Fruit fly (Drosophila melanogaster) whole organism, larva: ENCODE measurements around the gene CG7271.
A peak's percentile ranks its signal among the peaks of the same experiment; 100 is the strongest.

ENCODE experiments used
- noc ChIP-seq: fragments of 200-800 bp; sonication (Bioruptor generic); optimal IDR thresholded peaks from 3 replicates; lab custom pipeline; 2019; ENCODE audit warnings: missing biosample characterization, mild to moderate bottlenecking, missing genetic modification characterization, moderate library complexity

The CG7271 gene

dm6 chr3L:18627657-18628455 is 39.3 kb downstream of the CG7271 start:
- no peak for TF ChIP-seq noc

- TF ChIP-seq noc, result peak; percentile 7
Measured at dm6 chr3L:18628458-18628857, 39.9 kb downstream of the CG7271 start.

- no peak for TF ChIP-seq noc
Measured at dm6 chr3L:18629874-18630273, 41.3 kb downstream of the CG7271 start.

dm6 chr3L:18632187-18632635 is 43.7 kb downstream of the CG7271 start:
- peak; percentile 43 for TF ChIP-seq noc

DNA sequence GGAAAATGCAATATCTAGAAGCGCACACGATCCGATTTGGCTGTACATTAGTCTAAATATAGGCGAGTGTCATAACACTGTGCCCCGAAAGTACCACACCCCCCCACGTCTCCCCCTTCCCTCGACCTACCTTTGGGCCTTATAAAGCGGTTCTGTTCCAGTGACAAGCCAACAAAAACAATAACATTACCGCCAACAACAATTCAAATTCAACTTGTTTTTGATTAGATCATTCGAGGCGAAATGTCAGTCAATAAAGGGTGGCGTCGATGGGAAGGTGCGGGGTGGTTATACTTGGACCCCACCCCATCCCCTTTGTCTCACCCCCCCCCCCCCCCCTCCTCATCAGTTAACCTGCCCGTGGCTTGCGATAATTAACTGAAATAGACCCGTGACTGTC is 44.5 kb downstream of the CG7271 start:
- TF ChIP-seq noc, result peak; percentile 22

dm6 chr3L:18634792-18635471 is 46.4 kb downstream of the CG7271 start:
- peak; percentile 73 for TF ChIP-seq noc

dm6 chr3L:18636782-18637181 is 48.2 kb downstream of the CG7271 start:
- no peak for TF ChIP-seq noc

dm6 chr3L:18637348-18637747 is 48.8 kb downstream of the CG7271 start:
- no peak for TF ChIP-seq noc

- no peak for TF ChIP-seq noc
Measured at dm6 chr3L:18638043-18638442, 49.5 kb downstream of the CG7271 start.

- no peak for TF ChIP-seq noc
Measured at dm6 chr3L:18638487-18638886, 49.9 kb downstream of the CG7271 start.
